Worm (Caenorhabditis elegans) whole organism, early embryonic: Measurements from ENCODE around the gene nas-17.

Source experiments
- ama-1 ChIP-seq: fragments of 150-350 bp; optimal IDR thresholded peaks from 2 replicates; lab custom pipeline; 2014
- flt-1 ChIP-seq: fragments of 200-800 bp; sonication (Bioruptor generic); IDR thresholded peaks from 2 replicates; pipeline ENCODE4 v1.3.6; 2022; ENCODE audit warnings: missing genetic modification characterization, missing compliant biosample characterization
- pes-1 ChIP-seq: fragments of 200-800 bp; sonication (Bioruptor generic); IDR thresholded peaks from 2 replicates; pipeline ENCODE4 v1.3.6; 2022; ENCODE audit warnings: missing genetic modification reagents, missing genetic modification characterization, missing compliant biosample characterization
- sea-1 ChIP-seq: fragments of 200-800 bp; sonication (Bioruptor generic); conservative IDR thresholded peaks from 2 replicates; pipeline ENCODE4 v1.3.6; 2022; ENCODE audit warnings: missing genetic modification characterization, missing compliant biosample characterization

- TF ChIP-seq pes-1 (GFP tag; lab: Robert Waterston, UW), result no peak
- no peak for TF ChIP-seq sea-1 (GFP tag; lab: Robert Waterston, UW)
- no peak for TF ChIP-seq flt-1 (GFP tag; lab: Robert Waterston, UW)
- TF ChIP-seq ama-1 (lab: Kevin White, UChicago), result no peak
Observed at ce11 chrV:11366129-11366528, 32.6 kb upstream of the nas-17 start, which contains the start of gene dop-5.
